Fruit fly (Drosophila melanogaster) Kc167 (cell line): ENCODE data around the gene CG13670.

ENCODE experiments used
- h ChIP-seq: fragments of >200 bp; optimal IDR thresholded peaks from 3 replicates; lab custom pipeline; 2018; ENCODE audit warnings: missing external identifiers
- psq ChIP-seq: fragments of >200 bp; optimal IDR thresholded peaks from 2 replicates; lab custom pipeline; 2017; ENCODE audit warnings: missing external identifiers

- TF ChIP-seq h (lab: Kevin White, UChicago) (no peak), psq (lab: Kevin White, UChicago) (no peak)
Measured at dm6 chr3L:8346100-8346980, 25.8 kb downstream of the CG13670 start, which contains the start of the genes CG7182 and GAPcenA.
